Fruit fly (Drosophila melanogaster): ENCODE data around the gene CG10097.

dm6 chr3R:12361962-12362497, 33.8 kb downstream of the CG10097 start:
- no peak for TF ChIP-seq usp (GFP tag; optimal IDR thresholded peaks at IDR 0.05)
- no peak for TF ChIP-seq EcR (GFP tag; optimal IDR thresholded peaks at IDR 0.05)
- no peak for TF ChIP-seq pan (optimal IDR thresholded peaks at IDR 0.05)
- no peak for TF ChIP-seq psq (optimal IDR thresholded peaks at IDR 0.05)
- no peak for TF ChIP-seq CG8478 (optimal IDR thresholded peaks at IDR 0.05)
